Worm (Caenorhabditis elegans): ENCODE results near the gene T20B5.2.

DNA sequence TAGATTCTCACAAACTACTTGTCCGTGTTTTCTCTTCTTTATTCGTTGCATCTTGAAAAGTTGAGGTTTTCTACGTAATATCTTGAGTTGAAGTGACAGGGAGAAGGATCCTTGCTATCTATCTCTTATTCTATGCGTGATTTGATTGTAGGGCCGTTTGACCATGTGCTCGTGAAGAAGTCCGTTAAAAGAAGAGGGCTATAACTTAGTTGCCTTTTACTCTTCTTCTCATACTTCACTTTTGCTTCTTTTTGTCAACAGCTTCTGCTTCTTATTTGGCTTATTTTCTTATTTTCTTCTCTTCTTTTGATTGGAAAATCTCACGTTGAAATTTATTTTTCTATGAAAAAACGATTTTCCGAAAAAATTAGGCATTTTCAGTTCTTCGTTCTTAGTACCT, 42.8 kb downstream of the T20B5.2 start:
- TF ChIP-seq hlh-17 (GFP tag; optimal IDR thresholded peaks at IDR 0.05; ENCODE audit: borderline replicate concordance): no peak
- TF ChIP-seq sup-37 (GFP tag; optimal IDR thresholded peaks at IDR 0.05): no peak
- TF ChIP-seq swsn-7 (tag; optimal IDR thresholded peaks at IDR 0.05): no peak
- no peak for TF ChIP-seq mep-1 (tag; optimal IDR thresholded peaks at IDR 0.05)
- no peak for TF ChIP-seq ama-1 (optimal IDR thresholded peaks at IDR 0.05)
- no peak for TF ChIP-seq aha-1 (tag; optimal IDR thresholded peaks at IDR 0.05)
- no peak for TF ChIP-seq mab-9 (GFP tag; IDR thresholded peaks at IDR 0.05)
- no peak for TF ChIP-seq nhr-237 (tag; optimal IDR thresholded peaks at IDR 0.05)
- no peak for TF ChIP-seq isw-1 (GFP tag; IDR thresholded peaks at IDR 0.05)
- no peak for TF ChIP-seq pag-3 (tag; optimal IDR thresholded peaks at IDR 0.05; ENCODE audit: borderline replicate concordance, insufficient read depth)
- no peak for TF ChIP-seq irx-1 (tag; optimal IDR thresholded peaks at IDR 0.05)
- TF ChIP-seq nhr-12 (tag; optimal IDR thresholded peaks at IDR 0.05): no peak
- TF ChIP-seq nhr-28 (tag; optimal IDR thresholded peaks at IDR 0.05): no peak

All from whole organism, L1 larva.